Worm (Caenorhabditis elegans) whole organism, L2 larva: ENCODE data around the gene fbxc-7.
"Not testable (repeated sequence)": the region's sequence is repeated elsewhere in the genome, so short reads cannot be mapped to it uniquely, and the experiment has no call there.

Experiments
- C34F6.9 ChIP-seq: fragments of 150-350 bp; optimal IDR thresholded peaks from 2 replicates; lab custom pipeline; 2014; ENCODE audit warnings: missing biosample characterization, missing genetic modification characterization
- F13H6.1 ChIP-seq: sonication (generic microtip); optimal IDR thresholded peaks from 2 replicates; lab custom pipeline; 2016; ENCODE audit warnings: missing genetic modification characterization, missing compliant biosample characterization
- Y55F3AM.14 ChIP-seq: fragments of 200-800 bp; sonication (Bioruptor generic); optimal IDR thresholded peaks from 2 replicates; lab custom pipeline; 2018; ENCODE audit warnings: mild to moderate bottlenecking, missing genetic modification characterization, missing compliant biosample characterization
- ZK546.5 ChIP-seq: sonication (generic microtip); optimal IDR thresholded peaks from 2 replicates; lab custom pipeline; 2017; ENCODE audit warnings: missing biosample characterization, missing genetic modification characterization
- aly-2 ChIP-seq: fragments of 150-350 bp; optimal IDR thresholded peaks from 2 replicates; lab custom pipeline; 2014; ENCODE audit warnings: missing biosample characterization, missing genetic modification characterization
- ceh-82 ChIP-seq: fragments of 150-350 bp; optimal IDR thresholded peaks from 2 replicates; lab custom pipeline; 2014; ENCODE audit warnings: missing biosample characterization, missing genetic modification characterization
- egl-27 ChIP-seq: sonication (generic microtip); optimal IDR thresholded peaks from 3 replicates; lab custom pipeline; 2017; ENCODE audit warnings: missing biosample characterization, missing genetic modification reagents, missing genetic modification characterization
- elt-1 ChIP-seq: fragments of 150-350 bp; optimal IDR thresholded peaks from 2 replicates; lab custom pipeline; 2014; ENCODE audit warnings: missing biosample characterization, missing genetic modification characterization
- elt-3 ChIP-seq: sonication (generic microtip); optimal IDR thresholded peaks from 2 replicates; lab custom pipeline; 2017; ENCODE audit warnings: missing biosample characterization, missing genetic modification characterization
- fos-1 ChIP-seq: fragments of 150-350 bp; optimal IDR thresholded peaks from 2 replicates; lab custom pipeline; 2014; ENCODE audit warnings: missing biosample characterization, missing genetic modification characterization
- gmeb-1 ChIP-seq: fragments of 150-350 bp; optimal IDR thresholded peaks from 2 replicates; lab custom pipeline; 2014; ENCODE audit warnings: missing biosample characterization, missing genetic modification characterization
- lin-11 ChIP-seq: fragments of 150-350 bp; sonication (generic microtip); optimal IDR thresholded peaks from 2 replicates; lab custom pipeline; 2014; ENCODE audit warnings: missing biosample characterization, missing genetic modification characterization, inconsistent platforms, mixed read lengths
- lin-13 ChIP-seq: fragments of 150-350 bp; optimal IDR thresholded peaks from 2 replicates; lab custom pipeline; 2014; ENCODE audit warnings: missing biosample characterization, missing genetic modification reagents, missing genetic modification characterization
- mab-5 ChIP-seq: fragments of 150-350 bp; optimal IDR thresholded peaks from 2 replicates; lab custom pipeline; 2014; ENCODE audit warnings: missing biosample characterization, missing genetic modification characterization
- mbf-1 ChIP-seq: sonication (generic microtip); optimal IDR thresholded peaks from 2 replicates; lab custom pipeline; 2017; ENCODE audit warnings: missing biosample characterization, missing genetic modification characterization
- nhr-10 ChIP-seq: sonication (generic microtip); optimal IDR thresholded peaks from 2 replicates; lab custom pipeline; 2017; ENCODE audit warnings: missing biosample characterization, missing genetic modification characterization
- nhr-11 ChIP-seq: fragments of 150-350 bp; optimal IDR thresholded peaks from 2 replicates; lab custom pipeline; 2014; ENCODE audit warnings: missing biosample characterization, missing genetic modification characterization
- nhr-21 ChIP-seq: fragments of 150-350 bp; optimal IDR thresholded peaks from 2 replicates; lab custom pipeline; 2014; ENCODE audit warnings: missing biosample characterization, missing genetic modification characterization
- nhr-23 ChIP-seq: fragments of 150-350 bp; optimal IDR thresholded peaks from 2 replicates; lab custom pipeline; 2014; ENCODE audit warnings: missing biosample characterization, missing genetic modification reagents, missing genetic modification characterization
- nhr-237 ChIP-seq: fragments of 150-350 bp; optimal IDR thresholded peaks from 2 replicates; lab custom pipeline; 2014; ENCODE audit warnings: missing biosample characterization, missing genetic modification characterization
- nhr-25 ChIP-seq: fragments of 150-350 bp; sonication (generic microtip); optimal IDR thresholded peaks from 3 replicates; lab custom pipeline; 2014; ENCODE audit warnings: missing biosample characterization, missing genetic modification characterization
- nhr-6 ChIP-seq: fragments of 150-350 bp; optimal IDR thresholded peaks from 2 replicates; lab custom pipeline; 2014; ENCODE audit warnings: missing biosample characterization, missing genetic modification characterization
- nhr-77 ChIP-seq: fragments of 150-350 bp; optimal IDR thresholded peaks from 2 replicates; lab custom pipeline; 2014; ENCODE audit warnings: missing biosample characterization, missing genetic modification characterization
- skn-1 ChIP-seq: sonication (generic microtip); optimal IDR thresholded peaks from 2 replicates; lab custom pipeline; 2017; ENCODE audit warnings: missing biosample characterization, missing genetic modification characterization
- sma-3 ChIP-seq: sonication (generic microtip); optimal IDR thresholded peaks from 2 replicates; lab custom pipeline; 2016; ENCODE audit warnings: missing genetic modification reagents, missing genetic modification characterization, missing compliant biosample characterization
- sma-9 ChIP-seq, 2 experiments: fragments of 150-350 bp in 1 of 2; sonication (generic microtip) in 1 of 2; optimal IDR thresholded peaks; 2 replicates each; lab custom pipeline; 2014 to 2016; ENCODE audit warnings: missing genetic modification characterization in 2 of 2, mild to moderate bottlenecking in 1 of 2, missing biosample characterization in 1 of 2, missing compliant biosample characterization in 1 of 2, missing genetic modification reagents in 1 of 2, moderate library complexity in 1 of 2
- snpc-4 ChIP-seq: fragments of 150-350 bp; optimal IDR thresholded peaks from 2 replicates; lab custom pipeline; 2014; ENCODE audit warnings: missing biosample characterization, missing genetic modification characterization
- unc-39 ChIP-seq: fragments of 150-350 bp; optimal IDR thresholded peaks from 2 replicates; lab custom pipeline; 2014; ENCODE audit warnings: missing biosample characterization, missing genetic modification characterization
- unc-55 ChIP-seq: fragments of 150-350 bp; sonication (generic microtip); optimal IDR thresholded peaks from 3 replicates; lab custom pipeline; 2014; ENCODE audit warnings: missing biosample characterization, missing genetic modification reagents, missing genetic modification characterization
- unc-62 ChIP-seq: fragments of 150-350 bp; optimal IDR thresholded peaks from 2 replicates; lab custom pipeline; 2014; ENCODE audit warnings: missing biosample characterization, missing genetic modification reagents, missing genetic modification characterization
- zag-1 ChIP-seq: fragments of 150-350 bp; optimal IDR thresholded peaks from 2 replicates; lab custom pipeline; 2014; ENCODE audit warnings: missing biosample characterization, missing genetic modification characterization
- ztf-1 ChIP-seq: fragments of 200-800 bp; sonication (Bioruptor generic); conservative IDR thresholded peaks from 2 replicates; pipeline ENCODE4 v1.3.6; 2022; ENCODE audit warnings: missing genetic modification characterization, missing compliant biosample characterization
- ztf-4 ChIP-seq: fragments of 150-350 bp; optimal IDR thresholded peaks from 2 replicates; lab custom pipeline; 2014; ENCODE audit warnings: missing biosample characterization, missing genetic modification characterization

fbxc-7 gene

ce11 chrII:958618-959017 is 3.9 kb downstream of the fbxc-7 start, which contains the start of gene sdz-4:
sdz-4 (plus strand) TSS chrII:958918.
- TF ChIP-seq ztf-1 = no peak
- TF ChIP-seq nhr-237 (tag; lab: Kevin White, UChicago) = no peak
- no peak for TF ChIP-seq aly-2 (tag; lab: Kevin White, UChicago)
- no peak for TF ChIP-seq ZK546.5
- TF ChIP-seq egl-27 (tag; lab: Kevin White, UChicago) = no peak
- no peak for TF ChIP-seq nhr-23 (tag; lab: Kevin White, UChicago)
- no peak for TF ChIP-seq nhr-11 (tag; lab: Kevin White, UChicago)
- TF ChIP-seq nhr-25 = no peak
- TF ChIP-seq sma-9 (GFP tag; optimal IDR thresholded peaks at IDR 0.05; lab: Kevin White, UChicago) = no peak
- no peak for TF ChIP-seq sma-9 (tag; optimal IDR thresholded peaks at IDR 0.05; lab: Kevin White, UChicago)
- TF ChIP-seq sma-3 (GFP tag; lab: Kevin White, UChicago) = no peak
- no peak for TF ChIP-seq nhr-77 (tag; lab: Kevin White, UChicago)
- no peak for TF ChIP-seq mab-5 (tag; lab: Kevin White, UChicago)
- no peak for TF ChIP-seq zag-1 (tag; lab: Kevin White, UChicago)
- no peak for TF ChIP-seq elt-1 (tag; lab: Kevin White, UChicago)
- TF ChIP-seq fos-1 = no peak

ce11 chrII:960218-960617 is 5.5 kb downstream of the fbxc-7 start, which contains the start of the genes C32B5.18 and C32B5.7:
C32B5.18 (plus strand) TSS chrII:960518.
C32B5.7 (plus strand) TSS chrII:960528.
- no peak for TF ChIP-seq elt-3 (tag; lab: Kevin White, UChicago)
- TF ChIP-seq lin-13 (GFP tag; lab: Kevin White, UChicago) = no peak
- TF ChIP-seq nhr-21 (tag; lab: Kevin White, UChicago) = no peak
- TF ChIP-seq lin-11 = no peak
- TF ChIP-seq elt-1 (tag; lab: Kevin White, UChicago) = no peak
- no peak for TF ChIP-seq nhr-6 (tag; lab: Kevin White, UChicago)

- TF ChIP-seq nhr-77 (tag; lab: Kevin White, UChicago) (no peak), gmeb-1 (tag; lab: Kevin White, UChicago) (no peak), lin-11 (no peak), lin-13 (GFP tag; lab: Kevin White, UChicago) (no peak), ztf-1 (no peak)
Observed at ce11 chrII:961961-962360, 7.2 kb downstream of the fbxc-7 start, which contains the start of gene C32B5.13. C32B5.13 (minus strand) TSS chrII:962061.

- not testable (repeated sequence) for TF ChIP-seq nhr-10 (tag; lab: Kevin White, UChicago); F13H6.1 (tag; lab: Kevin White, UChicago); Y55F3AM.14 (GFP tag; lab: Kevin White, UChicago)
Observed at ce11 chrII:966962-967361, 12.2 kb downstream of the fbxc-7 start, which contains the start of gene fbxc-18. fbxc-18 (minus strand) TSS chrII:967062.

ce11 chrII:968106-968505 is 13.4 kb downstream of the fbxc-7 start, which contains the start of gene C32B5.6:
C32B5.6 (plus strand) TSS chrII:968406.
- TF ChIP-seq ZK546.5; nhr-6 (tag; lab: Kevin White, UChicago); egl-27 (tag; lab: Kevin White, UChicago): not testable (repeated sequence)

ce11 chrII:972850-973249 is 18.1 kb downstream of the fbxc-7 start, which contains the start of gene C32B5.15:
C32B5.15 (minus strand) TSS chrII:972950.
- no peak for TF ChIP-seq mbf-1 (tag; lab: Kevin White, UChicago)

- TF ChIP-seq ceh-82 (tag; lab: Kevin White, UChicago) (no peak), snpc-4 (no peak), mbf-1 (tag; lab: Kevin White, UChicago) (no peak), unc-62 (GFP tag; lab: Kevin White, UChicago) (no peak), Y55F3AM.14 (GFP tag; lab: Kevin White, UChicago) (no peak), nhr-237 (tag; lab: Kevin White, UChicago) (no peak), ztf-1 (no peak), unc-39 (no peak), nhr-6 (tag; lab: Kevin White, UChicago) (no peak), zag-1 (tag; lab: Kevin White, UChicago) (no peak), unc-55 (GFP tag; lab: Kevin White, UChicago) (no peak), C34F6.9 (no peak), skn-1 (tag; lab: Kevin White, UChicago) (no peak), ZK546.5 (no peak), lin-13 (GFP tag; lab: Kevin White, UChicago) (no peak), egl-27 (tag; lab: Kevin White, UChicago) (no peak), ztf-4 (no peak), nhr-77 (tag; lab: Kevin White, UChicago) (no peak)
Observed at ce11 chrII:973999-974398, 19.3 kb downstream of the fbxc-7 start, which contains the start of gene fbxc-14. fbxc-14 (plus strand) TSS chrII:974299.
